Worm (Caenorhabditis elegans) whole organism, L3 larva: Measurements from ENCODE around the gene C35D10.12.

Experiments
- R02D3.7 ChIP-seq: fragments of 150-350 bp; optimal IDR thresholded peaks from 2 replicates; lab custom pipeline; 2014; ENCODE audit warnings: missing biosample characterization, missing genetic modification characterization
- ZK546.5 ChIP-seq: sonication (generic microtip); optimal IDR thresholded peaks from 2 replicates; lab custom pipeline; 2017; ENCODE audit warnings: missing biosample characterization, missing genetic modification characterization
- aly-2 ChIP-seq: fragments of 150-350 bp; optimal IDR thresholded peaks from 2 replicates; lab custom pipeline; 2014; ENCODE audit warnings: missing biosample characterization, missing genetic modification characterization
- ama-1 ChIP-seq: fragments of 150-350 bp; optimal IDR thresholded peaks from 2 replicates; lab custom pipeline; 2018
- ceh-16 ChIP-seq: sonication (generic microtip); optimal IDR thresholded peaks from 2 replicates; lab custom pipeline; 2017; ENCODE audit warnings: missing biosample characterization, missing genetic modification characterization
- ceh-9 ChIP-seq: sonication (generic microtip); optimal IDR thresholded peaks from 2 replicates; lab custom pipeline; 2018; ENCODE audit warnings: missing biosample characterization, missing genetic modification characterization
- egl-27 ChIP-seq: sonication (generic microtip); optimal IDR thresholded peaks from 4 replicates; lab custom pipeline; 2017; ENCODE audit warnings: missing biosample characterization, missing genetic modification reagents, missing genetic modification characterization
- egl-5 ChIP-seq: fragments of 150-350 bp; optimal IDR thresholded peaks from 2 replicates; lab custom pipeline; 2017; ENCODE audit warnings: missing biosample characterization, missing genetic modification reagents, missing genetic modification characterization, inconsistent platforms
- elt-1 ChIP-seq: fragments of 150-350 bp; optimal IDR thresholded peaks from 2 replicates; lab custom pipeline; 2014; ENCODE audit warnings: missing biosample characterization, missing genetic modification characterization
- elt-2 ChIP-seq: sonication (generic microtip); optimal IDR thresholded peaks from 2 replicates; lab custom pipeline; 2016; ENCODE audit warnings: missing genetic modification reagents, mild to moderate bottlenecking, missing genetic modification characterization, missing compliant biosample characterization
- fkh-10 ChIP-seq: sonication (generic microtip); optimal IDR thresholded peaks from 2 replicates; lab custom pipeline; 2017; ENCODE audit warnings: missing biosample characterization, missing genetic modification reagents, missing genetic modification characterization
- fkh-2 ChIP-seq: fragments of 150-350 bp; optimal IDR thresholded peaks from 2 replicates; lab custom pipeline; 2014; ENCODE audit warnings: missing biosample characterization, missing genetic modification reagents, missing genetic modification characterization
- fos-1 ChIP-seq: fragments of 150-350 bp; optimal IDR thresholded peaks from 2 replicates; lab custom pipeline; 2014; ENCODE audit warnings: missing biosample characterization, missing genetic modification characterization
- hmg-11 ChIP-seq: sonication (generic microtip); optimal IDR thresholded peaks from 2 replicates; lab custom pipeline; 2016; ENCODE audit warnings: missing genetic modification characterization, missing compliant biosample characterization
- jun-1 ChIP-seq: fragments of 150-350 bp; optimal IDR thresholded peaks from 2 replicates; lab custom pipeline; 2014; ENCODE audit warnings: missing biosample characterization, missing genetic modification reagents, missing genetic modification characterization
- lin-15B ChIP-seq: fragments of 150-350 bp; optimal IDR thresholded peaks from 2 replicates; lab custom pipeline; 2014; ENCODE audit warnings: missing biosample characterization, missing genetic modification characterization
- lin-39 ChIP-seq: fragments of 150-350 bp; optimal IDR thresholded peaks from 2 replicates; lab custom pipeline; 2018; ENCODE audit warnings: missing biosample characterization, missing genetic modification reagents, missing genetic modification characterization
- lsy-12 ChIP-seq: sonication (generic microtip); optimal IDR thresholded peaks from 2 replicates; lab custom pipeline; 2016; ENCODE audit warnings: mild to moderate bottlenecking, missing genetic modification characterization, missing compliant biosample characterization
- mdl-1 ChIP-seq: fragments of 150-350 bp; optimal IDR thresholded peaks from 2 replicates; lab custom pipeline; 2014; ENCODE audit warnings: missing biosample characterization, missing genetic modification characterization
- mml-1 ChIP-seq: fragments of 150-350 bp; sonication (generic microtip); optimal IDR thresholded peaks from 3 replicates; lab custom pipeline; 2014; ENCODE audit warnings: missing biosample characterization, missing genetic modification characterization
- nfya-1 ChIP-seq: sonication (generic microtip); optimal IDR thresholded peaks from 2 replicates; lab custom pipeline; 2017; ENCODE audit warnings: missing genetic modification characterization, mild to moderate bottlenecking, missing compliant biosample characterization, antibody characterized with exemption, moderate library complexity; ENCODE audit not compliant: insufficient read depth
- nhr-11 ChIP-seq: fragments of 150-350 bp; optimal IDR thresholded peaks from 2 replicates; lab custom pipeline; 2014; ENCODE audit warnings: missing biosample characterization, missing genetic modification characterization
- nhr-237 ChIP-seq: fragments of 150-350 bp; optimal IDR thresholded peaks from 2 replicates; lab custom pipeline; 2014; ENCODE audit warnings: missing biosample characterization, missing genetic modification characterization
- nhr-25 ChIP-seq: sonication (generic microtip); optimal IDR thresholded peaks from 2 replicates; lab custom pipeline; 2017; ENCODE audit warnings: missing biosample characterization, missing genetic modification characterization
- nhr-28 ChIP-seq: fragments of 150-350 bp; optimal IDR thresholded peaks from 2 replicates; lab custom pipeline; 2014; ENCODE audit warnings: missing biosample characterization, missing genetic modification characterization
- nhr-43 ChIP-seq: sonication (generic microtip); optimal IDR thresholded peaks from 2 replicates; lab custom pipeline; 2016; ENCODE audit warnings: mild to moderate bottlenecking, missing genetic modification characterization, missing compliant biosample characterization; ENCODE audit not compliant: poor library complexity, severe bottlenecking
- nhr-67 ChIP-seq: fragments of 150-350 bp; optimal IDR thresholded peaks from 2 replicates; lab custom pipeline; 2014; ENCODE audit warnings: missing biosample characterization, missing genetic modification characterization
- nhr-76 ChIP-seq: fragments of 150-350 bp; sonication (generic microtip); optimal IDR thresholded peaks from 5 replicates; lab custom pipeline; 2014; ENCODE audit warnings: missing biosample characterization, missing genetic modification characterization
- pha-4 ChIP-seq: fragments of 150-350 bp; optimal IDR thresholded peaks from 2 replicates; lab custom pipeline; 2014; ENCODE audit warnings: missing biosample characterization, missing genetic modification reagents, missing genetic modification characterization
- pqm-1 ChIP-seq: fragments of 150-350 bp; optimal IDR thresholded peaks from 2 replicates; lab custom pipeline; 2017; ENCODE audit warnings: missing biosample characterization, missing genetic modification characterization, inconsistent platforms
- sea-2 ChIP-seq: fragments of 150-350 bp; sonication (generic microtip); optimal IDR thresholded peaks from 4 replicates; lab custom pipeline; 2014; ENCODE audit warnings: missing biosample characterization, missing genetic modification reagents, missing genetic modification characterization
- skn-1 ChIP-seq: fragments of 150-350 bp; optimal IDR thresholded peaks from 2 replicates; lab custom pipeline; 2014; ENCODE audit warnings: missing biosample characterization, missing genetic modification characterization
- tbx-2 ChIP-seq: sonication (generic microtip); optimal IDR thresholded peaks from 2 replicates; lab custom pipeline; 2016; ENCODE audit warnings: mild to moderate bottlenecking, missing genetic modification characterization, missing compliant biosample characterization
- unc-39 ChIP-seq: sonication (generic microtip); optimal IDR thresholded peaks from 4 replicates; lab custom pipeline; 2017; ENCODE audit warnings: missing biosample characterization, missing genetic modification characterization
- zag-1 ChIP-seq: fragments of 150-350 bp; optimal IDR thresholded peaks from 2 replicates; lab custom pipeline; 2014; ENCODE audit warnings: missing biosample characterization, missing genetic modification characterization

The C35D10.12 gene

ce11 chrIII:4868643-4869042 lies 5.9 kb downstream of the C35D10.12 start, which contains the start of the genes msd-4 and C35D10.3:
msd-4 (minus strand) TSS chrIII:4868743.
C35D10.3 (plus strand) TSS chrIII:4868921.
- TF ChIP-seq nhr-11 (no peak), jun-1 (tag; lab: Kevin White, UChicago) (no peak), skn-1 (tag; lab: Kevin White, UChicago) (no peak), elt-2 (no peak), egl-5 (tag; lab: Kevin White, UChicago) (no peak), mml-1 (tag; lab: Kevin White, UChicago) (no peak)

ce11 chrIII:4866762-4867161 lies 7.8 kb downstream of the C35D10.12 start, which contains the start of gene C35D10.17:
C35D10.17 (plus strand) TSS chrIII:4867062.
- TF ChIP-seq aly-2 (tag; lab: Kevin White, UChicago) (no peak), nfya-1 (no peak), ceh-16 (tag; lab: Kevin White, UChicago) (no peak), nhr-25 (no peak), nhr-43 (no peak), elt-1 (tag; lab: Kevin White, UChicago) (no peak), hmg-11 (no peak), fkh-10 (GFP tag; lab: Kevin White, UChicago) (no peak), nhr-67 (no peak), ceh-9 (no peak), nhr-11 (no peak), tbx-2 (tag; lab: Kevin White, UChicago) (no peak), nhr-28 (no peak), mdl-1 (tag; lab: Kevin White, UChicago) (no peak), skn-1 (tag; lab: Kevin White, UChicago) (no peak), pha-4 (tag; lab: Kevin White, UChicago) (no peak), lin-39 (no peak), elt-2 (no peak), unc-39 (no peak)
- TF ChIP-seq, all 47 proteins: peak for 0

DNA sequence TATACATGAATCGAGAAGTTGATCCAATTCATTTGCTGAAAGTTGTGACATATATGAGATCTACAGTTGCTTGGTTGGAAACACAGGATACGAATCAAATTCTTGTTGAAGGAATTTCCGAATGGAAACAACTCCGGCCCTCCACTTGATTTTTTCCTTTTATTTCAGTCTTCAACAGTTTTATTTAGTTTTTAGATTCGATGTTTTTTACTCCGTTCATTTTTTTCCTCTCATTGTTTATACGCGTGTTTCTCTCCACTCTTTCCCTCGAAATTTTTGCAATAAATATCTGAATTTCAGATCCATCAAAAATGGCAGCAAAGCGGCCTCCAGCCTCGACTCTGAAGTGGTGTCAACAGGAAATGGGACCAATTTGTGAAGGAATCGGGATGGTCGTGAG lies 11.4 kb downstream of the C35D10.12 start, which contains the start of gene coq-8:
Gene coq-8 (plus strand): TSS at position 301 of the 400 bp plus-strand sequence.
- TF ChIP-seq pqm-1 (tag; lab: Kevin White, UChicago), result no peak

DNA sequence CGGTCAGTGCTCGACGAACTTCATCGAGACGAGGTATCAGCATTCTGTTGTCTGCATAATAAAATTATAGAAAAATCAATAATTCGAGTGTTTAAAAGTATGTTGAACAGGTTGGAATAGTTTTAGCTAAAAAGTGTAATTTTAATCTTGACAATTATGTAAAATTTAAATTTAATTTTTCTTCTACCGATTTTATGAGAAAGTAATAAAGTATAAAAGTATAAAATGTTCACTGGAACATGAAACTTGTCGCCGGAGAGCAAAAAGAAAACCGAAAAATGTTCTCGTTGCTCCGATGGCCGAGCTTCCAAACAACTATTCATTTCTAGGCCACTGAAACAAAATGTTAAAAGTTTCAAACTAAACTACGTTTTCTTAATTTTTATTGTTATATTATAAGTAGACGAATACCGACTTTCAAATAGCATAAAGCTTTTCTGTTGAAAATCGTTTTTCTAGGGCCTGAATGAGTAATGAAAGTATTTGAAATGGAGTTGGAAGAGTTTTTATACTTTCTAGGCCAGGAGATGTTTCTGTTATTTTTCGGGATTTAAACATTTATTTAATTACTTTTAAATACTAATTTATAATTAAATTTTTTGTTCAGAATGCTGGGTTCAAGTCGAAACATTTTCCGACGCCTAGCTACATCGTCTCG lies 12.7 kb downstream of the C35D10.12 start, which contains the start of the genes C35D10.10 and C35D10.5:
Gene C35D10.10 (minus strand): TSS at position 51 of the 658 bp plus-strand sequence.
Gene C35D10.5 (plus strand): TSS at position 608 of the 658 bp plus-strand sequence.
- no peak for TF ChIP-seq fos-1
- no peak for TF ChIP-seq egl-5 (tag; lab: Kevin White, UChicago)
- peak; percentile 1 for TF ChIP-seq lin-15B

DNA sequence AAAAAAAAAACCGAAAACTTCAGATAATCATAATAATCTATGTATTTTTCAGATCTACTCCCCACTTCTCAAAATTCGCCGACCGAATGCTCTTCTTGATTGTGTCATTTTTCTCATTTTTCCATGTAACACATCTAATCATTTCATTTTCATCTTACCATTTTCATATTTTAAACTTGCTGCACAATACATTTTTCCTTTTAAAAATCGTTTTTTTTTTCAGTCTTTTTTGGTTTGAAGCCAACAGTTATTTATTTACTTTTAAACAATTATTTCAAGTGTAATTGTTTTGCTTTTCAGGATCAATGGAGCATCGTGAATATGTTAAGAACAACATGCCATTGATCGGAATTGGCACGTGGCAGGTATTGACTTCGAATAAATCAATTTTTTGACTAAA lies 15.5 kb downstream of the C35D10.12 start, which contains the start of gene C35D10.6:
Gene C35D10.6 (plus strand): TSS at position 301 of the 400 bp plus-strand sequence.
- no peak for TF ChIP-seq fos-1
- no peak for TF ChIP-seq unc-39
- TF ChIP-seq elt-1 (tag; lab: Kevin White, UChicago), result no peak
- no peak for TF ChIP-seq lsy-12 (tag; lab: Kevin White, UChicago)
- TF ChIP-seq zag-1 (tag; lab: Kevin White, UChicago), result no peak
- no peak for TF ChIP-seq ceh-16 (tag; lab: Kevin White, UChicago)
- TF ChIP-seq R02D3.7 (tag; lab: Kevin White, UChicago), result no peak
- no peak for TF ChIP-seq nhr-237
- TF ChIP-seq pha-4 (tag; lab: Kevin White, UChicago), result no peak
- TF ChIP-seq tbx-2 (tag; lab: Kevin White, UChicago), result no peak
- no peak for TF ChIP-seq nhr-28
- TF ChIP-seq lin-15B, result no peak

DNA sequence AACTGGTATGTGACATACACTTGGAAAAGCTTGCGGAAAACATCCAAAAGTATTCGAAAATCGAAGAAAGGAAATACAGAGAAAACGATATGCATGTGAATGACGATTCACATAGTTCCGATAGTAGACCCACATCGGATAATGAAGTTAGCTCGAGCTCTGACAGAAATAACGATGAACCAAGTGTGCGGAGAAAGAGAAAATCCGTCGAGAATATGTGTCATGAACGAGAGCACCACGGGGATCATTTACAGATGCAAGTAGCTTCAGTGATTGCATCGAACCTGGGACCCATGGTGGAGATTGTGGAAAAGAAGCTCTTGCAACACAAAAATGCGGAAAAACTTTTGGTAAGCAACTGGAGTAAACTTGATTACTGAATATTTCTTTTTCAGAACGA lies 17.6 kb downstream of the C35D10.12 start:
- TF ChIP-seq sea-2 (no peak), hmg-11 (no peak), ama-1 (lab: Kevin White, UChicago) (no peak), lin-39 (no peak), ceh-9 (no peak), nhr-25 (no peak), nhr-76 (tag; lab: Kevin White, UChicago) (no peak), fkh-2 (tag; lab: Kevin White, UChicago) (no peak), skn-1 (tag; lab: Kevin White, UChicago) (no peak), egl-27 (tag; lab: Kevin White, UChicago) (no peak), ZK546.5 (tag; lab: Kevin White, UChicago) (no peak), R02D3.7 (tag; lab: Kevin White, UChicago) (no peak), unc-39 (no peak)
